Worm (Caenorhabditis elegans) whole organism, L1 larva: ENCODE data around the gene R05G6.9.

ENCODE experiments used
- C04F5.9 ChIP-seq: sonication (generic microtip); optimal IDR thresholded peaks from 2 replicates; lab custom pipeline; 2016; ENCODE audit warnings: missing genetic modification characterization, missing compliant biosample characterization
- C34B4.2 ChIP-seq: sonication (generic microtip); optimal IDR thresholded peaks from 2 replicates; lab custom pipeline; 2017; ENCODE audit warnings: mild to moderate bottlenecking, missing genetic modification characterization, missing compliant biosample characterization
- alr-1 ChIP-seq: fragments of 200-800 bp; sonication (Bioruptor generic); optimal IDR thresholded peaks from 2 replicates; lab custom pipeline; 2018; ENCODE audit warnings: borderline replicate concordance, mild to moderate bottlenecking, missing genetic modification characterization, missing compliant biosample characterization
- ama-1 ChIP-seq: fragments of 150-350 bp; optimal IDR thresholded peaks from 2 replicates; lab custom pipeline; 2014
- ceh-8 ChIP-seq: fragments of 200-800 bp; sonication (Bioruptor generic); optimal IDR thresholded peaks from 2 replicates; lab custom pipeline; 2018; ENCODE audit warnings: mild to moderate bottlenecking, missing genetic modification characterization, moderate library complexity, missing compliant biosample characterization
- ceh-88 ChIP-seq: fragments of 200-800 bp; sonication (Bioruptor generic); IDR thresholded peaks from 2 replicates; pipeline ENCODE4 v1.3.6; 2022; ENCODE audit warnings: missing genetic modification characterization, missing compliant biosample characterization
- ceh-90 ChIP-seq: sonication (generic microtip); optimal IDR thresholded peaks from 2 replicates; lab custom pipeline; 2016; ENCODE audit warnings: missing genetic modification characterization, missing compliant biosample characterization
- dsc-1 ChIP-seq: sonication (generic microtip); optimal IDR thresholded peaks from 2 replicates; lab custom pipeline; 2016; ENCODE audit warnings: mild to moderate bottlenecking, missing genetic modification characterization, missing compliant biosample characterization
- efl-1 ChIP-seq, 4 experiments: fragments of 150-350 bp; optimal IDR thresholded peaks in 3 of 4; peaks in 1 of 4; 1 replicate in 1 of 4; 2 replicates in 3 of 4; lab custom pipeline; 2014; ENCODE audit warnings: missing biosample characterization in 2 of 4, missing genetic modification characterization in 2 of 4, missing genetic modification reagents in 2 of 4
- efl-3 ChIP-seq: fragments of 200-800 bp; sonication (Bioruptor generic); optimal IDR thresholded peaks from 2 replicates; lab custom pipeline; 2018; ENCODE audit warnings: mild to moderate bottlenecking, missing genetic modification characterization, missing compliant biosample characterization
- egl-27 ChIP-seq, 2 experiments: fragments of 150-350 bp in 1 of 2; sonication (generic microtip); optimal IDR thresholded peaks; 3 replicates each; lab custom pipeline; 2017 to 2018; ENCODE audit warnings: missing biosample characterization in 2 of 2, missing genetic modification characterization in 2 of 2, missing genetic modification reagents in 2 of 2
- elt-2 ChIP-seq: sonication (generic microtip); optimal IDR thresholded peaks from 2 replicates; lab custom pipeline; 2016; ENCODE audit warnings: missing genetic modification characterization, mild to moderate bottlenecking, inconsistent platforms, missing compliant biosample characterization, missing genetic modification reagents
- elt-3 ChIP-seq, 6 experiments: fragments of 150-350 bp in 1 of 6; sonication (generic microtip); optimal IDR thresholded peaks; 2 replicates each; lab custom pipeline; 2017 to 2018; ENCODE audit warnings: missing biosample characterization in 6 of 6, missing genetic modification characterization in 6 of 6, inconsistent platforms in 1 of 6
- ets-5 ChIP-seq: fragments of 200-800 bp; sonication (Bioruptor generic); IDR thresholded peaks from 2 replicates; pipeline ENCODE4 v1.3.6; 2022; ENCODE audit warnings: missing genetic modification characterization, missing compliant biosample characterization
- fkh-10 ChIP-seq: sonication (generic microtip); optimal IDR thresholded peaks from 2 replicates; lab custom pipeline; 2017; ENCODE audit warnings: missing biosample characterization, missing genetic modification reagents, missing genetic modification characterization
- fkh-8 ChIP-seq: sonication (generic microtip); optimal IDR thresholded peaks from 2 replicates; lab custom pipeline; 2016; ENCODE audit warnings: mild to moderate bottlenecking, missing genetic modification characterization, missing compliant biosample characterization
- fos-1 ChIP-seq: fragments of 150-350 bp; optimal IDR thresholded peaks from 2 replicates; lab custom pipeline; 2014; ENCODE audit warnings: missing biosample characterization, missing genetic modification characterization
- hlh-4 ChIP-seq: sonication (generic microtip); optimal IDR thresholded peaks from 2 replicates; lab custom pipeline; 2016; ENCODE audit warnings: mild to moderate bottlenecking, missing genetic modification characterization, missing compliant biosample characterization
- hpl-2 ChIP-seq: fragments of 150-350 bp; optimal IDR thresholded peaks from 2 replicates; lab custom pipeline; 2014; ENCODE audit warnings: missing biosample characterization, missing genetic modification reagents, missing genetic modification characterization
- isw-1 ChIP-seq: fragments of 200-800 bp; sonication (Bioruptor generic); IDR thresholded peaks from 2 replicates; pipeline ENCODE4 v1.3.6; 2022; ENCODE audit warnings: missing genetic modification characterization, missing compliant biosample characterization
- jun-1 ChIP-seq: fragments of 150-350 bp; optimal IDR thresholded peaks from 2 replicates; lab custom pipeline; 2014; ENCODE audit warnings: missing biosample characterization, missing genetic modification reagents, missing genetic modification characterization
- lin-13 ChIP-seq: fragments of 150-350 bp; optimal IDR thresholded peaks from 2 replicates; lab custom pipeline; 2014; ENCODE audit warnings: missing biosample characterization, missing genetic modification reagents, missing genetic modification characterization
- lin-35 ChIP-seq, 2 experiments: fragments of 150-350 bp; optimal IDR thresholded peaks; 2 replicates each; lab custom pipeline; 2014; ENCODE audit warnings: missing biosample characterization in 2 of 2, missing genetic modification characterization in 2 of 2, missing genetic modification reagents in 2 of 2
- lir-3 ChIP-seq: sonication (generic microtip); optimal IDR thresholded peaks from 2 replicates; lab custom pipeline; 2016; ENCODE audit warnings: mild to moderate bottlenecking, missing genetic modification characterization, moderate library complexity, missing compliant biosample characterization; ENCODE audit not compliant: poor library complexity
- mab-9 ChIP-seq: fragments of 200-800 bp; sonication (Bioruptor generic); IDR thresholded peaks from 2 replicates; pipeline ENCODE4 v1.3.6; 2022; ENCODE audit warnings: missing genetic modification reagents, missing genetic modification characterization, missing compliant biosample characterization
- nhr-11 ChIP-seq: fragments of 150-350 bp; optimal IDR thresholded peaks from 2 replicates; lab custom pipeline; 2014; ENCODE audit warnings: missing biosample characterization, missing genetic modification characterization
- nhr-12 ChIP-seq: sonication (generic microtip); optimal IDR thresholded peaks from 2 replicates; lab custom pipeline; 2017; ENCODE audit warnings: missing biosample characterization, missing genetic modification characterization
- nhr-20 ChIP-seq: sonication (generic microtip); optimal IDR thresholded peaks from 2 replicates; lab custom pipeline; 2016; ENCODE audit warnings: mild to moderate bottlenecking, missing genetic modification characterization, missing compliant biosample characterization
- nhr-28 ChIP-seq: fragments of 150-350 bp; optimal IDR thresholded peaks from 2 replicates; lab custom pipeline; 2014; ENCODE audit warnings: missing biosample characterization, missing genetic modification characterization
- nhr-47 ChIP-seq: sonication (generic microtip); optimal IDR thresholded peaks from 2 replicates; lab custom pipeline; 2016; ENCODE audit warnings: mild to moderate bottlenecking, missing genetic modification characterization, moderate library complexity, missing compliant biosample characterization
- nhr-71 ChIP-seq: sonication (generic microtip); optimal IDR thresholded peaks from 2 replicates; lab custom pipeline; 2016; ENCODE audit warnings: mild to moderate bottlenecking, missing genetic modification characterization, moderate library complexity, missing compliant biosample characterization
- nhr-76 ChIP-seq: sonication (generic microtip); optimal IDR thresholded peaks from 2 replicates; lab custom pipeline; 2017; ENCODE audit warnings: missing biosample characterization, missing genetic modification characterization
- nhr-77 ChIP-seq: fragments of 150-350 bp; optimal IDR thresholded peaks from 2 replicates; lab custom pipeline; 2014; ENCODE audit warnings: missing biosample characterization, missing genetic modification characterization
- nhr-85 ChIP-seq: sonication (generic microtip); peaks from one replicate; lab custom pipeline; 2016; ENCODE audit warnings: missing genetic modification characterization, inconsistent platforms, missing compliant biosample characterization
- pag-3 ChIP-seq: sonication (generic microtip); optimal IDR thresholded peaks from 2 replicates; lab custom pipeline; 2017; ENCODE audit warnings: missing genetic modification characterization, mild to moderate bottlenecking, missing compliant biosample characterization, antibody characterized with exemption, borderline replicate concordance; ENCODE audit not compliant: insufficient read depth
- pax-3 ChIP-seq: fragments of 200-800 bp; sonication (Bioruptor generic); optimal IDR thresholded peaks from 2 replicates; lab custom pipeline; 2018; ENCODE audit warnings: mild to moderate bottlenecking, missing genetic modification characterization, moderate library complexity, missing compliant biosample characterization
- rnt-1 ChIP-seq: sonication (generic microtip); optimal IDR thresholded peaks from 2 replicates; lab custom pipeline; 2016; ENCODE audit warnings: mild to moderate bottlenecking, missing genetic modification characterization, moderate library complexity, missing compliant biosample characterization
- skn-1 ChIP-seq: fragments of 150-350 bp; optimal IDR thresholded peaks from 2 replicates; lab custom pipeline; 2014; ENCODE audit warnings: missing biosample characterization, missing genetic modification characterization
- sox-4 ChIP-seq: sonication (generic microtip); optimal IDR thresholded peaks from 2 replicates; lab custom pipeline; 2016; ENCODE audit warnings: missing genetic modification characterization, missing compliant biosample characterization
- swsn-7 ChIP-seq: sonication (generic microtip); optimal IDR thresholded peaks from 2 replicates; lab custom pipeline; 2016; ENCODE audit warnings: missing genetic modification characterization, missing compliant biosample characterization
- tbx-2 ChIP-seq: sonication (generic microtip); optimal IDR thresholded peaks from 2 replicates; lab custom pipeline; 2016; ENCODE audit warnings: missing genetic modification characterization, missing compliant biosample characterization
- tlp-1 ChIP-seq: fragments of 150-350 bp; optimal IDR thresholded peaks from 2 replicates; lab custom pipeline; 2014; ENCODE audit warnings: missing biosample characterization, missing genetic modification characterization
- unc-130 ChIP-seq: fragments of 150-350 bp; optimal IDR thresholded peaks from 2 replicates; lab custom pipeline; 2017; ENCODE audit warnings: missing biosample characterization, missing genetic modification characterization, inconsistent platforms
- unc-62 ChIP-seq: fragments of 150-350 bp; optimal IDR thresholded peaks from 2 replicates; lab custom pipeline; 2014; ENCODE audit warnings: missing biosample characterization, missing genetic modification reagents, missing genetic modification characterization
- unc-98 ChIP-seq: fragments of 200-800 bp; sonication (Bioruptor generic); IDR thresholded peaks from 2 replicates; pipeline ENCODE4 v1.3.6; 2022; ENCODE audit warnings: missing genetic modification characterization, missing compliant biosample characterization
- zag-1 ChIP-seq: fragments of 150-350 bp; optimal IDR thresholded peaks from 2 replicates; lab custom pipeline; 2014; ENCODE audit warnings: missing biosample characterization, missing genetic modification characterization
- zip-4 ChIP-seq: fragments of 200-800 bp; sonication (Bioruptor generic); optimal IDR thresholded peaks from 2 replicates; lab custom pipeline; 2018; ENCODE audit warnings: mild to moderate bottlenecking, missing genetic modification characterization, moderate library complexity, missing compliant biosample characterization

Gene R05G6.9

DNA sequence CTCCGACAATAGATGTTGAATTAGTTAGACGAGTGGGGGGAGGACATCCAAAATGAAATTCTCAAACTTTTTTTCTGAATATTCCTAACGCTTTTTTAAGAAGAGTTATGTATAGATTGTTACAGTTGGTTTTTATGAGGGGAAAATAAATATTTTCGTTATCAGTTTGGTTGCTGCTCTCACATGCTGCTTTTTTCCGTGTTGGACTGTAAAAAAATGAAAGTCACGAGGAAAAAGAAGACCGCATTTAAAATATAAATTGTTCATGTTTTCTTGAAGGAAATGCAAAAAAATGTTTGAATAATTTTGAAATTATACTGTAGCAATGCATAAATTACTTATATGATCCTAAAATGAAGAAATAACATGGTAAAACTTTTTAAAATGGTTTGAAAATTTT, 4.8 kb upstream of the R05G6.9 start:
- peak; percentile 72 for TF ChIP-seq elt-2 (tag; lab: Kevin White, UChicago)
- TF ChIP-seq fos-1, result no peak
- no peak for TF ChIP-seq egl-27 (tag; optimal IDR thresholded peaks at IDR 0.05; lab: Kevin White, UChicago)
- peak in 1 of 2 experiments; percentile 16 for TF ChIP-seq lin-35 (GFP tag; optimal IDR thresholded peaks at IDR 0.05; lab: Kevin White, UChicago)

DNA sequence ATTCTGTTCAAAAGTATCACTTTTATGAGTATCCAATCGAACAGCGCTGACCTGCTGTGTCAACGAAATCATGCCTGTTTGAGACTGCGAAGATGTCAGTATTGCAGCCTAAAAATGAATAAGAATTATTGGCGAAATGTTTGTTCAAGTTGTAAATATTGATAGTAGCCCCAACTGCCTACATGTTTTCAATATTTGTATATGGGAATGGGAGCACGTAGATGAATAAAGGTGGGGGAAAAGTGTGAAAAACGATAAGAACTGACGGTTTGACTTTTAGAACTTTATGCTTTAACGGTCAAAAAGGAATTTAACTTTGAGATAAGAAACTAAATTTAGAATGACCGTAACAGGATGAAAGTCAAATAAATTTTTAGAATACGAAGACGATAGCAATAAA, 4.2 kb upstream of the R05G6.9 start:
- TF ChIP-seq mab-9 (no peak), rnt-1 (no peak), efl-1 (optimal IDR thresholded peaks at IDR 0.05; lab: Kevin White, UChicago) (no peak), efl-1 (GFP tag; optimal IDR thresholded peaks at IDR 0.05 in 1 of 2; lab: Kevin White, UChicago) (peak in 1 of 2 experiments; percentile 68), jun-1 (tag; lab: Kevin White, UChicago) (no peak), lin-13 (no peak), lin-35 (GFP tag; optimal IDR thresholded peaks at IDR 0.05; lab: Kevin White, UChicago) (peak in 1 of 2 experiments; percentile 2), hlh-4 (no peak), nhr-85 (tag; lab: Kevin White, UChicago) (no peak), nhr-77 (tag; lab: Kevin White, UChicago) (no peak), hpl-2 (GFP tag; lab: Kevin White, UChicago) (no peak)

DNA sequence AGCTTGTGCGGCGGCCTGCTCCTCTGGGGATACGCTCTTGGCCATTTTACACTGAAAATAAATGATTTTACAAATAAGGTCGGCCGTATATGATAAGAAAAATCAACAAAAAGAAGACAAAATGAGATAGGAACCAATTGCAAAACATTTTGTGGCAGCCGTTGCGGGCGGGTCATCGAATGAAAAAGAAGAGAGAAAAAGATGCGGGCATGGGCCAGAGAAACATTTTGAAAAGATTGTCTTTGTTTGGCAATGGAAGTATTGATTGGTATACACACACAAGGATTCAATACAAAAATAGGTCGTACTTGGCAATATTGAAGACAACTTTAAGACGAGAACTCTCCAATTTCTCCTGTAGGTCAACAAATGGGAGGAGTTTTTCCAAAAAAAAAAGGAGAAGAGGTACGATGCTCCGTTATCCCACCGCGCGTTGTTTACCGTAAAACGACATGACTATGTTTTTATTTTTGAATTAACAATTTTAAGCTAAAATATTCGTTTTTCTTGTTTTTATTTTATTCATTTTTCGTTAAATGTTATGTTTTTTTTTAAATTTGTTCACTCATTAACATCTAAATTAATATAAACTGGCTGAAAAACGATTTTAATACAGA, 3.3 kb downstream of the R05G6.9 start, which contains the start of the genes plc-4 and R05G6.4:
Gene plc-4 (minus strand): TSS at position 51 of the 617 bp plus-strand sequence.
Gene R05G6.4 (plus strand): TSS at position 617 of the 617 bp plus-strand sequence.
- TF ChIP-seq unc-62 (GFP tag; lab: Kevin White, UChicago), result no peak
- TF ChIP-seq fkh-10 (GFP tag; lab: Kevin White, UChicago), result no peak
- no peak for TF ChIP-seq pag-3
- TF ChIP-seq fkh-8 (tag; lab: Kevin White, UChicago), result no peak
- TF ChIP-seq alr-1 (tag; lab: Kevin White, UChicago), result no peak
- no peak for TF ChIP-seq ceh-88
- TF ChIP-seq tlp-1 (tag; lab: Kevin White, UChicago), result no peak
- TF ChIP-seq nhr-85 (tag; lab: Kevin White, UChicago), result peak; percentile 68
- no peak for TF ChIP-seq C34B4.2 (tag; lab: Kevin White, UChicago)
- TF ChIP-seq nhr-47 (tag; lab: Kevin White, UChicago), result peak; percentile 39
- TF ChIP-seq tbx-2 (tag; lab: Kevin White, UChicago), result peak; percentile 38
- no peak for TF ChIP-seq mab-9
- no peak for TF ChIP-seq sox-4 (tag; lab: Kevin White, UChicago)
- TF ChIP-seq ceh-8 (GFP tag; lab: Kevin White, UChicago), result no peak
- TF ChIP-seq jun-1 (tag; lab: Kevin White, UChicago), result no peak
- no peak for TF ChIP-seq efl-3
- peak; percentile 52 for TF ChIP-seq nhr-20
- no peak for TF ChIP-seq unc-98
- no peak for TF ChIP-seq lir-3 (tag; lab: Kevin White, UChicago)
- no peak for TF ChIP-seq zag-1 (tag; lab: Kevin White, UChicago)
- no peak for TF ChIP-seq nhr-11
- no peak for TF ChIP-seq nhr-12 (tag; lab: Kevin White, UChicago)
- TF ChIP-seq lin-13, result no peak
- TF ChIP-seq swsn-7 (tag; lab: Kevin White, UChicago), result peak; percentile 42
- TF ChIP-seq unc-130 (tag; lab: Kevin White, UChicago), result no peak
- no peak for TF ChIP-seq ets-5 (GFP tag; lab: Robert Waterston, UW)
- peak in 2 of 6 experiments; percentile 3 to 52 for TF ChIP-seq elt-3 (tag; optimal IDR thresholded peaks at IDR 0.05; lab: Kevin White, UChicago)
- TF ChIP-seq ama-1 (lab: Kevin White, UChicago), result no peak
- no peak for TF ChIP-seq pax-3 (tag; lab: Kevin White, UChicago)
- no peak for TF ChIP-seq nhr-76
- TF ChIP-seq dsc-1, result peak; percentile 20
- TF ChIP-seq nhr-71 (tag; lab: Kevin White, UChicago), result peak; percentile 70
- no peak for TF ChIP-seq hlh-4
- no peak for TF ChIP-seq C04F5.9 (tag; lab: Kevin White, UChicago)
- TF ChIP-seq rnt-1, result peak; percentile 7
- TF ChIP-seq ceh-90 (tag; lab: Kevin White, UChicago), result no peak
- no peak for TF ChIP-seq nhr-28 (tag; lab: Kevin White, UChicago)
- TF ChIP-seq efl-1 (optimal IDR thresholded peaks at IDR 0.05; lab: Kevin White, UChicago), result peak; percentile 29 to 63
- peak; percentile 44 to 55 for TF ChIP-seq efl-1 (GFP tag; optimal IDR thresholded peaks at IDR 0.05 in 1 of 2; lab: Kevin White, UChicago)
- TF ChIP-seq zip-4 (GFP tag; lab: Kevin White, UChicago), result no peak
- TF ChIP-seq isw-1 (GFP tag; lab: Robert Waterston, UW), result no peak
- no peak for TF ChIP-seq skn-1 (tag; lab: Kevin White, UChicago)
